Fruit fly (Drosophila melanogaster): Measurements from ENCODE around the gene gammaSnap2.
A peak's percentile ranks its signal among the peaks of the same experiment; 100 is the strongest.

The gammaSnap2 gene

DNA sequence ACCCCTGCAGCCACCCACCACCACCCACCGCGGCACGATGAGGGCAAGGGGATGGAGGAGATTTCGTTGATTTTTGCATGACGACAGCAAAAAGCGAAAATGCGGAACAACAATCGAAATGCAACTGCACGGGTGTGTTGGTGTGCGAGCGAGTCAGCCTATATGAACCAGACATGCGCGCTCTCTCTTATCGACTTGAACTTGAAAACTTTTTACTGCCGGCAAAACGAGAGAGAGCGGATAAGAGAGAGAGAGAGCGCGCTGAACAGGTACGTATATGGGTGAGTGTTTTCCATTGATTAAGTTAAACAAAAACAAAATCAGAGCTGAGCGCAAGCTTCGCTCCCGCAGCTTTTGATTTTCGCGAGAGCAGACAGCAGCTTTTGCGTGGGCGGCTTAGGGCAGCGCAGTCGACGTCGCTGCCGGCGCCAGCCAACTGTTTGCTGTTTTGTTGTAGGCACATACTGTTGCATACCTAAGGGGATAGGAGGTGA lies 32.0 kb downstream of the gammaSnap2 start (continued):
- TF ChIP-seq seq (GFP tag; IDR thresholded peaks at IDR 0.05) (0 out of 2 replicates have a peak, but pooled peaks have one; percentile 17), Spps (tag; optimal IDR thresholded peaks at IDR 0.05) (no peak), CG2678 (tag; optimal IDR thresholded peaks at IDR 0.05) (no peak), Tbp (GFP tag; optimal IDR thresholded peaks at IDR 0.05) (no peak), CG18476 (GFP tag; optimal IDR thresholded peaks at IDR 0.05) (no peak), CG10565 (GFP tag; optimal IDR thresholded peaks at IDR 0.05) (no peak), CG14965 (GFP tag; optimal IDR thresholded peaks at IDR 0.05; ENCODE audit: borderline replicate concordance) (no peak), zen2 (GFP tag; IDR thresholded peaks at IDR 0.05; ENCODE audit: partially characterized antibody) (0 out of 3 replicates have a peak, but pooled peaks have one; percentile 26), CG18011 (GFP tag; optimal IDR thresholded peaks at IDR 0.05) (no peak), kay (GFP tag; optimal IDR thresholded peaks at IDR 0.05) (no peak), Neu2 (GFP tag; optimal IDR thresholded peaks at IDR 0.05; ENCODE audit: borderline replicate concordance) (no peak), CG12299 (tag; optimal IDR thresholded peaks at IDR 0.05) (no peak), nau (GFP tag; optimal IDR thresholded peaks at IDR 0.05) (no peak), CG11696 (GFP tag; IDR thresholded peaks at IDR 0.05) (no peak), CG12219 (GFP tag; optimal IDR thresholded peaks at IDR 0.05) (no peak), repo (GFP tag; optimal IDR thresholded peaks at IDR 0.05) (no peak), klu (GFP tag; IDR thresholded peaks at IDR 0.05) (peak; percentile 66), dmrt99B (tag; optimal IDR thresholded peaks at IDR 0.05) (no peak), mam (GFP tag; optimal IDR thresholded peaks at IDR 0.05) (no peak), bab2 (GFP tag; optimal IDR thresholded peaks at IDR 0.05) (no peak), D19A (tag; optimal IDR thresholded peaks at IDR 0.05) (no peak), CG6813 (GFP tag; optimal IDR thresholded peaks at IDR 0.05) (no peak), Med (GFP tag) (peak; percentile 31), bcd (GFP tag; optimal IDR thresholded peaks at IDR 0.05) (no peak), gsb (GFP tag; IDR thresholded peaks at IDR 0.05) (no peak), Nf-YC (tag; optimal IDR thresholded peaks at IDR 0.05) (peak; percentile 32), Six4 (GFP tag; optimal IDR thresholded peaks at IDR 0.05) (no peak), CG12769 (tag; optimal IDR thresholded peaks at IDR 0.05) (peak; percentile 17), CG6689 (GFP tag; IDR thresholded peaks at IDR 0.05) (no peak), CG8089 (GFP tag; optimal IDR thresholded peaks at IDR 0.05) (no peak), tup (GFP tag; optimal IDR thresholded peaks at IDR 0.05) (no peak), Doc2 (GFP tag; IDR thresholded peaks at IDR 0.05) (no peak), CG11560 (tag; IDR thresholded peaks at IDR 0.05) (no peak), CG9797 (GFP tag; optimal IDR thresholded peaks at IDR 0.05) (no peak), CG7745 (tag; optimal IDR thresholded peaks at IDR 0.05) (no peak), CG14710 (tag; optimal IDR thresholded peaks at IDR 0.05) (no peak), Dfd (GFP tag; optimal IDR thresholded peaks at IDR 0.05) (no peak), CG34422 (GFP tag; IDR thresholded peaks at IDR 0.05) (peak; percentile 20; the same call in 1 of the 3 replicates), CG8478 (optimal IDR thresholded peaks at IDR 0.05) (no peak), cato (GFP tag; optimal IDR thresholded peaks at IDR 0.05; ENCODE audit: borderline replicate concordance) (no peak), dm (GFP tag; optimal IDR thresholded peaks at IDR 0.05) (no peak), CG17802 (tag; optimal IDR thresholded peaks at IDR 0.05) (no peak), dimm (GFP tag; IDR thresholded peaks at IDR 0.05) (no peak), Adf1 (GFP tag; IDR thresholded peaks at IDR 0.05) (peak; percentile 99), Atf6 (GFP tag; IDR thresholded peaks at IDR 0.05) (no peak), CG9876 (GFP tag; optimal IDR thresholded peaks at IDR 0.05) (no peak), bsh (GFP tag; optimal IDR thresholded peaks at IDR 0.05) (no peak), ind (GFP tag; optimal IDR thresholded peaks at IDR 0.05) (no peak), ftz-f1 (GFP tag; optimal IDR thresholded peaks at IDR 0.05) (peak; percentile 96), CG11398 (GFP tag; optimal IDR thresholded peaks at IDR 0.05) (no peak), sd (tag; optimal IDR thresholded peaks at IDR 0.05) (peak; percentile 74)

Measured in whole organism, embryonic.